Worm (Caenorhabditis elegans): Measurements from ENCODE around the gene lys-3.

DNA sequence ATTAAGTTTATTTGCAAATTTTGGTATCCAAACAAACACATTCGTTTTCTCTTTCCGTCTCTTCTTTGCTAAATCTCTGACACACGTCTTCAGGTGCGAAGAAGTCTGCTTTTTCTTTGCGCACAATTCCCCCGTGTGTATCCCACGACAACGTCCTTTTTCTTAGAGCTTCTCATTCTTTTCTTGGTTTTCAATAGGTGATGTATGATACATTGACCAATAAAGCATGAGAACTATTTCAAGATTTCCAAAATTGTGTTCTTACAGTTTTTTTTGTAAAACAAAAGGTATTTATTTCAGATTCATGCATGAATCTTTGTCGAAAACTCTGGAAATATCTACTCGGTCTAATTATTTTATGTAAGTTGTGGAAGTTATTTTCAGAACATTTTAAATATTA lies 6.4 kb upstream of the lys-3 start, which contains the start of gene B0024.15:
- TF ChIP-seq him-1 (tag; optimal IDR thresholded peaks at IDR 0.05) (no peak), dao-5 (tag; optimal IDR thresholded peaks at IDR 0.05) (no peak), W03F9.2 (tag; optimal IDR thresholded peaks at IDR 0.05) (no peak)

Measured in whole organism, L4/young adult.